Worm (Caenorhabditis elegans): ENCODE results near the gene pnn-1.

DNA sequence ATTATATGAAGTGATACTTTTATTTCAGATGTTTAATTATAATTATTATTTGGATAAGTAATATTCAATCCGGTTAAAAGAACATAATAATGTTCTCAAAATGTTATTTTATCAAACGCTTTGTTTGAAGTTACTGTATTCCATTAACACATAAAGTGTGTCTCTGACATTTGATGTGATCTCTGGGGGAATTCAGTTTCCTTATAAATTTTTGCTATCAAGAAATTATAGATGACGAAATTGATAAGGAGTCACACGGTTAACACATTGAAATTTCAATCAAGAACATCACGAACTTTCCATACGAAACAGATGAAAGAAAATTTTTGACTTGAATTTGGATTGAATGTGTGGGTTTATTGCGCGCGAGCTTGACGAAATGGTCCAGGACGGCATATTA, 49.2 kb upstream of the pnn-1 start:
- TF ChIP-seq tab-1 (GFP tag; IDR thresholded peaks at IDR 0.05) (no peak), flt-1 (GFP tag; IDR thresholded peaks at IDR 0.05) (no peak), med-1 (GFP tag; optimal IDR thresholded peaks at IDR 0.05; ENCODE audit: insufficient read depth) (no peak)
